Worm (Caenorhabditis elegans): ENCODE data around the gene ram-5.
A peak's percentile ranks its signal among the peaks of the same experiment; 100 is the strongest.

ram-5 gene

DNA sequence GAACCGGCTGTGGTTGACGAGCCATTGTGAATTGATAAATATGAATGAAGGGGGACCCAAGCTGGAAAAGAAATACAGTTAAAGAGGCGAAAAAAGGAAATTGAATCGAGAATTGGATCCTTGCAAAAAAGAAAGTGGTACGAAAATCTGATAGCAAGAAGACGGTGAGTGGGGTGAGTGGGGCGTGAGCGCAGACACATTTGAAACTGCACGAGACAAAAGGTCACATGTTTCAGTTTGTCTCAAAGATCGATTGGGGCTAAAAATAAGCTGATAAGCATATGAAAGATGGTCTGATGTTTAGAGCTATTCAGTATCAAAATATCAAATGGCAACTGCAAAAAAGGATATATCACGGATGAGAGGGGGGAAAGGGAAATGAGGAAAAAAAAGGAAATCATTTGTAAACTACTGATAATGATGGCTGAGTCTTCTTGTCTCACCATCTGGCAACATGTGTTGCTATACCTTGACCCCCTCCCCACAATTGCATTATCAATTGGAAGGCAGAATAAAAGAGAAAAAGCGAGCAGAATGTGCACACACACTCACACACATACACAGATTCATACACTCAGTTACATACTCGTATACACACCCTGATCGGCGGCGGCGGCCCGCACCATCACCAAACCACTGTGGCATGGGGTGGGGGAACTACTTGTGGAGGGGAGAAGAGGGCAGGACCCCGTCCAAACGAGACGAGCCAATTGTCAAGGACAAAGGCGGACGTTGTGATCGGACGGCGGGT, 46.0 kb upstream of the ram-5 start, which contains the start of gene M163.1:
Gene M163.1 (minus strand): TSS at position 25 of the 751 bp plus-strand sequence.
- TF ChIP-seq fkh-8 (tag; optimal IDR thresholded peaks at IDR 0.05) (no peak), lin-14 (GFP tag; optimal IDR thresholded peaks at IDR 0.05) (peak; percentile 53), lin-35 (GFP tag; optimal IDR thresholded peaks at IDR 0.05) (no peak), grh-1 (GFP tag; IDR thresholded peaks at IDR 0.05) (0 out of 2 replicates have a peak, but pooled peaks have one; percentile 13), elt-3 (tag; optimal IDR thresholded peaks at IDR 0.05) (no peak), nhr-71 (tag; optimal IDR thresholded peaks at IDR 0.05) (peak; percentile 52), efl-3 (GFP tag; optimal IDR thresholded peaks at IDR 0.05) (no peak), unc-130 (tag; optimal IDR thresholded peaks at IDR 0.05) (peak; percentile 3), F16B12.6 (tag; optimal IDR thresholded peaks at IDR 0.05) (no peak), ets-5 (GFP tag; IDR thresholded peaks at IDR 0.05) (no peak), elt-2 (tag; optimal IDR thresholded peaks at IDR 0.05) (peak; percentile 31), lin-13 (GFP tag; optimal IDR thresholded peaks at IDR 0.05) (no peak), unc-98 (GFP tag; IDR thresholded peaks at IDR 0.05) (no peak), nhr-19 (GFP tag; conservative IDR thresholded peaks at IDR 0.05) (peak; percentile 37), aly-2 (tag; optimal IDR thresholded peaks at IDR 0.05) (no peak), ztf-11 (tag; optimal IDR thresholded peaks at IDR 0.05) (peak in 1 of 2 experiments; percentile 30), sup-37 (GFP tag; optimal IDR thresholded peaks at IDR 0.05) (no peak), nhr-76 (tag; optimal IDR thresholded peaks at IDR 0.05) (no peak), nhr-20 (tag; optimal IDR thresholded peaks at IDR 0.05) (peak; percentile 52), nhr-85 (tag) (peak; percentile 73), rnt-1 (tag; optimal IDR thresholded peaks at IDR 0.05) (peak; percentile 22)

DNA sequence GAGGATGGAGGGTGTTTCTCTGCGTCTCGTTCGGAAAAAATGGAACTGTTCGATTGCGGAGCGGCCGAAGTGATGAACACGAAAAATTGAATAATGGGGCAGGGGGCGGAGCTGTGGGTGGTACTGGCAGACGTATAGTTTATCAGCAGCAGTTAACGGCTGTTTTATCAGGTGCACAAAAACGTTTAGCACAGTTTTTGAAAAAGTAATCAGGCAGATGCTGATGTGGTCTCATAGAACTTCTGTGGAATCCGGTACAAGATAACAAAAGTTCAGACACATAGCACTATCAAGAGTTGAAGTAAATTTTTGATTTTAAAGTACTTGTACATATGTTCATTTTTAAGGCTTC, 45.4 kb upstream of the ram-5 start:
- no peak for TF ChIP-seq dsc-1 (tag; optimal IDR thresholded peaks at IDR 0.05)
- no peak for TF ChIP-seq nhr-76 (tag; optimal IDR thresholded peaks at IDR 0.05)
- TF ChIP-seq elt-3 (tag; optimal IDR thresholded peaks at IDR 0.05) = no peak
- no peak for TF ChIP-seq nhr-12 (tag; optimal IDR thresholded peaks at IDR 0.05)
- TF ChIP-seq fkh-10 (GFP tag; optimal IDR thresholded peaks at IDR 0.05) = no peak
- TF ChIP-seq pqm-1 (tag; optimal IDR thresholded peaks at IDR 0.05) = no peak
- TF ChIP-seq elt-2 (tag; optimal IDR thresholded peaks at IDR 0.05) = peak; percentile 30
- TF ChIP-seq ztf-4 (tag; optimal IDR thresholded peaks at IDR 0.05) = no peak

DNA sequence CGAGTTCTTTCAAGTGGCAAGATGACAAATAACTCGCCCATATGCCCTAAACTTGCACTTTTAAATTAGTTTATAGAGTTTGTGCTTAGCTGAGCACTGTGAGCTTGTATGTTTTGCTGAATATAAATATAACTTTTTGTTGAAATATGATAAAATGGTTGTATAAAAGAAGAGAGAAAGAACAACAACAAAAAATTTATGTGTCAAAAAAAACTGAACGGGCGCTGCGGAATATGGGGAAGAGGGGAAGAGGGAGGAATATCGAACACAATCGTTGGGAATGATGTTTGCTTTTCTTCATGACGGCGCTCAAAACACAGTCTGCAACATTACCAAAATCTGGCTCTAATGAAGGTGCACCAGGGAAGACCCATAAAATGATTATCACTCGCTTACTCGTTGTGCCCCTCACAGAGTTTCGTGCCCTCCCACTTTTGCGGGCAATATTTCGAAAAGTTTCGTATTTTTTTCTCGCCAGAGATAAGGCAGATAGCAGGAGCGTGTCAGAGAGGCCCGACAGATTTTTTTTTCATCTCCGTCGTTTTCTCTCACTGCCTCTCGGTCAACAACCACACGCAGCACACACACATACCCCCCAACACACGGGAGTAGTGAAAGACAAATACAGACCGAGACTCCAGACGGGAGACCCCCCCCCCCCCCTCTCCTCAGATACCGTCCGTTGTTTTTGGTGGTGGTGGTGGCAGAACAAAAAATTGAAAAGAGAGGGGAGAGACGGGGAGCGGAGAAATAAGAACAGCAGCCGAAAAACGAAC, 44.2 kb upstream of the ram-5 start:
- TF ChIP-seq pax-3 (tag; optimal IDR thresholded peaks at IDR 0.05) (no peak), dpl-1 (GFP tag; optimal IDR thresholded peaks at IDR 0.05) (peak in 1 of 3 experiments; percentile 10), xbp-1 (tag; optimal IDR thresholded peaks at IDR 0.05) (no peak), nhr-84 (tag; optimal IDR thresholded peaks at IDR 0.05) (no peak), blmp-1 (tag; optimal IDR thresholded peaks at IDR 0.05) (no peak), skn-1 (tag; optimal IDR thresholded peaks at IDR 0.05) (peak; percentile 17), ces-1 (GFP tag; optimal IDR thresholded peaks at IDR 0.05) (no peak), rnt-1 (tag; optimal IDR thresholded peaks at IDR 0.05) (peak; percentile 83), lin-15B (tag; optimal IDR thresholded peaks at IDR 0.05) (no peak), ama-1 (optimal IDR thresholded peaks at IDR 0.05) (no peak), zag-1 (tag; optimal IDR thresholded peaks at IDR 0.05) (no peak), C04F5.9 (tag; optimal IDR thresholded peaks at IDR 0.05) (no peak), egl-13 (tag; optimal IDR thresholded peaks at IDR 0.05) (no peak), mab-9 (GFP tag; IDR thresholded peaks at IDR 0.05) (no peak), irx-1 (tag; optimal IDR thresholded peaks at IDR 0.05) (peak; percentile 35), swsn-7 (tag; optimal IDR thresholded peaks at IDR 0.05) (peak; percentile 57), unc-98 (GFP tag; IDR thresholded peaks at IDR 0.05) (no peak; the same call in 1 of the 2 replicates), vab-15 (tag; optimal IDR thresholded peaks at IDR 0.05) (no peak), sox-4 (tag; optimal IDR thresholded peaks at IDR 0.05) (no peak), lin-13 (GFP tag; optimal IDR thresholded peaks at IDR 0.05) (no peak), ceh-82 (tag; optimal IDR thresholded peaks at IDR 0.05) (peak in 2 of 3 experiments; percentile 22 to 28), ceh-88 (GFP tag; IDR thresholded peaks at IDR 0.05) (no peak), hlh-4 (tag; optimal IDR thresholded peaks at IDR 0.05) (no peak), nhr-71 (tag; optimal IDR thresholded peaks at IDR 0.05) (peak; percentile 82), elt-3 (tag; optimal IDR thresholded peaks at IDR 0.05) (peak; percentile 26 to 98 (median 58)), nhr-85 (tag) (peak; percentile 96), ceh-90 (tag; optimal IDR thresholded peaks at IDR 0.05) (no peak), ztf-4 (tag; optimal IDR thresholded peaks at IDR 0.05) (no peak)

All from whole organism, L1 larva.